Worm (Caenorhabditis elegans) whole organism, late embryonic: ENCODE results near the gene F34D10.3.

Source experiments
- C38D4.7 ChIP-seq: fragments of 200-800 bp; sonication (Bioruptor generic); optimal IDR thresholded peaks from 2 replicates; lab custom pipeline; 2018; ENCODE audit warnings: mild to moderate bottlenecking, missing genetic modification characterization, moderate library complexity, missing compliant biosample characterization
- K09A11.1 ChIP-seq: sonication (generic microtip); optimal IDR thresholded peaks from 2 replicates; lab custom pipeline; 2017; ENCODE audit warnings: antibody characterized with exemption, mild to moderate bottlenecking, missing genetic modification characterization, missing compliant biosample characterization; ENCODE audit not compliant: insufficient read depth
- T23F11.4 ChIP-seq: fragments of 200-800 bp; sonication (Bioruptor generic); optimal IDR thresholded peaks from 2 replicates; lab custom pipeline; 2018; ENCODE audit warnings: mild to moderate bottlenecking, missing genetic modification characterization, missing compliant biosample characterization
- Y22D7AL.16 ChIP-seq: sonication (generic microtip); optimal IDR thresholded peaks from 2 replicates; lab custom pipeline; 2016; ENCODE audit warnings: missing genetic modification characterization, missing compliant biosample characterization
- ama-1 ChIP-seq: fragments of 150-350 bp; optimal IDR thresholded peaks from 2 replicates; lab custom pipeline; 2014
- ceh-14 ChIP-seq: sonication (generic microtip); optimal IDR thresholded peaks from 2 replicates; lab custom pipeline; 2016; ENCODE audit warnings: missing genotype, missing genetic modification characterization, missing compliant biosample characterization
- ceh-22 ChIP-seq: sonication (generic microtip); optimal IDR thresholded peaks from 2 replicates; lab custom pipeline; 2017; ENCODE audit warnings: missing biosample characterization, missing genetic modification characterization
- ceh-24 ChIP-seq: sonication (generic microtip); optimal IDR thresholded peaks from 2 replicates; lab custom pipeline; 2016; ENCODE audit warnings: mild to moderate bottlenecking, missing genetic modification characterization, missing compliant biosample characterization
- ceh-30 ChIP-seq: fragments of 150-350 bp; optimal IDR thresholded peaks from 2 replicates; lab custom pipeline; 2014; ENCODE audit warnings: missing biosample characterization, missing genetic modification characterization
- ceh-31 ChIP-seq: sonication (generic microtip); optimal IDR thresholded peaks from 2 replicates; lab custom pipeline; 2016; ENCODE audit warnings: missing genetic modification characterization, missing compliant biosample characterization
- ceh-34 ChIP-seq: sonication (generic microtip); optimal IDR thresholded peaks from 2 replicates; lab custom pipeline; 2016; ENCODE audit warnings: mild to moderate bottlenecking, missing genetic modification characterization, missing compliant biosample characterization
- dve-1 ChIP-seq: sonication (generic microtip); optimal IDR thresholded peaks from 2 replicates; lab custom pipeline; 2017; ENCODE audit warnings: antibody characterized with exemption, mild to moderate bottlenecking, missing genetic modification characterization, missing compliant biosample characterization
- elt-2 ChIP-seq: sonication (generic microtip); optimal IDR thresholded peaks from 2 replicates; lab custom pipeline; 2016; ENCODE audit warnings: missing genetic modification reagents, missing genetic modification characterization, missing compliant biosample characterization
- elt-4 ChIP-seq: sonication (generic microtip); optimal IDR thresholded peaks from 2 replicates; lab custom pipeline; 2016; ENCODE audit warnings: missing genetic modification characterization, missing compliant biosample characterization
- eyg-1 ChIP-seq: sonication (generic microtip); optimal IDR thresholded peaks from 2 replicates; lab custom pipeline; 2016; ENCODE audit warnings: missing genotype, missing genetic modification characterization, missing compliant biosample characterization
- gmeb-2 ChIP-seq: sonication (generic microtip); optimal IDR thresholded peaks from 2 replicates; lab custom pipeline; 2016; ENCODE audit warnings: missing genetic modification characterization, inconsistent platforms, missing compliant biosample characterization
- hlh-15 ChIP-seq: sonication (generic microtip); optimal IDR thresholded peaks from 2 replicates; lab custom pipeline; 2016; ENCODE audit warnings: missing genetic modification characterization, missing compliant biosample characterization
- hlh-30 ChIP-seq: sonication (generic microtip); optimal IDR thresholded peaks from 2 replicates; lab custom pipeline; 2017; ENCODE audit warnings: antibody characterized with exemption, missing genetic modification characterization, missing compliant biosample characterization; ENCODE audit not compliant: insufficient read depth
- hlh-8 ChIP-seq: sonication (generic microtip); optimal IDR thresholded peaks from 2 replicates; lab custom pipeline; 2016; ENCODE audit warnings: missing genotype, missing genetic modification characterization, missing compliant biosample characterization
- lim-6 ChIP-seq: sonication (generic microtip); optimal IDR thresholded peaks from 2 replicates; lab custom pipeline; 2016; ENCODE audit warnings: missing genetic modification characterization, missing compliant biosample characterization
- lin-11 ChIP-seq: fragments of 200-800 bp; sonication (Bioruptor generic); optimal IDR thresholded peaks from 2 replicates; lab custom pipeline; 2018; ENCODE audit warnings: mild to moderate bottlenecking, missing genetic modification characterization, missing compliant biosample characterization
- madf-2 ChIP-seq: sonication (generic microtip); optimal IDR thresholded peaks from 2 replicates; lab custom pipeline; 2017; ENCODE audit warnings: missing genetic modification characterization, missing compliant biosample characterization
- mec-3 ChIP-seq: sonication (generic microtip); optimal IDR thresholded peaks from 2 replicates; lab custom pipeline; 2016; ENCODE audit warnings: borderline replicate concordance, missing genetic modification characterization, missing compliant biosample characterization
- nfya-1 ChIP-seq: sonication (generic microtip); optimal IDR thresholded peaks from 2 replicates; lab custom pipeline; 2017; ENCODE audit warnings: missing genetic modification characterization, mild to moderate bottlenecking, missing compliant biosample characterization, antibody characterized with exemption, moderate library complexity
- odd-2 ChIP-seq: sonication (generic microtip); optimal IDR thresholded peaks from 2 replicates; lab custom pipeline; 2017; ENCODE audit warnings: antibody characterized with exemption, mild to moderate bottlenecking, missing genetic modification characterization, missing compliant biosample characterization
- pag-3 ChIP-seq: sonication (generic microtip); optimal IDR thresholded peaks from 2 replicates; lab custom pipeline; 2016; ENCODE audit warnings: missing compliant biosample characterization, missing genetic modification characterization, borderline replicate concordance
- sox-4 ChIP-seq: sonication (generic microtip); optimal IDR thresholded peaks from 2 replicates; lab custom pipeline; 2017; ENCODE audit warnings: mild to moderate bottlenecking, missing genetic modification characterization, inconsistent platforms, missing compliant biosample characterization
- unc-55 ChIP-seq: sonication (generic microtip); optimal IDR thresholded peaks from 2 replicates; lab custom pipeline; 2017; ENCODE audit warnings: missing biosample characterization, missing genetic modification reagents, missing genetic modification characterization
- unc-86 ChIP-seq: sonication (generic microtip); optimal IDR thresholded peaks from 2 replicates; lab custom pipeline; 2016; ENCODE audit warnings: missing genetic modification characterization, missing compliant biosample characterization
- ztf-16 ChIP-seq: sonication (generic microtip); optimal IDR thresholded peaks from 2 replicates; lab custom pipeline; 2017; ENCODE audit warnings: missing genetic modification characterization, missing compliant biosample characterization

Gene F34D10.3

ce11 chrIII:3737742-3738141 lies 3.7 kb downstream of the F34D10.3 start:
- TF ChIP-seq ceh-22 (tag; lab: Kevin White, UChicago) = no peak

DNA sequence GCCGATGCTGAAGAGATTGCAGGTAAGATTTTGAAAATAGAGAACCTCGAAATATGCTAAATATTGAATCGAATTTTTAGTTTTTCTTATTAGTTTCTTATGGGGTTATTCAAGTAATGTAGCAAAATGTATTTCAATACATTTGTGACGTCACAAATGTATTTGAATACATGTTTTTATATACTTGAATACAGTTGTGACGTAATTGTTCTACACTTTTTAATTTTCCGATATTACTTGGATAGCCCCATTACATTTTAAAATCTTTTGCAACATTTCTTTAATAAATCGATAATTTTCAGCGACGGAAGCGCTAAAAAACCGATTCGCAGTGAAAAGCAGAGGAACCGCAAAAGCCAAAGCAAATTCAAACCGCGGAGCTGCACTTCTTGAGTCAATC lies 4.3 kb downstream of the F34D10.3 start:
- TF ChIP-seq hlh-30 (tag; lab: Kevin White, UChicago) (no peak), dve-1 (tag; lab: Kevin White, UChicago) (no peak)
- TF ChIP-seq, all 69 proteins: peak for 0

ce11 chrIII:3742090-3742489 lies 8.0 kb downstream of the F34D10.3 start:
- no peak for TF ChIP-seq ztf-16 (tag; lab: Kevin White, UChicago)
- TF ChIP-seq lin-11 = no peak

- TF ChIP-seq elt-2 (tag; lab: Kevin White, UChicago) = peak; percentile 91
- no peak for TF ChIP-seq unc-86 (tag; lab: Kevin White, UChicago)
- TF ChIP-seq ceh-31 (tag; lab: Kevin White, UChicago) = no peak
- no peak for TF ChIP-seq Y22D7AL.16 (tag; lab: Kevin White, UChicago)
- no peak for TF ChIP-seq T23F11.4 (GFP tag; lab: Kevin White, UChicago)
- no peak for TF ChIP-seq ceh-24 (tag; lab: Kevin White, UChicago)
- no peak for TF ChIP-seq sox-4 (tag; lab: Kevin White, UChicago)
- TF ChIP-seq ceh-30 (tag; lab: Kevin White, UChicago) = no peak
- no peak for TF ChIP-seq unc-55 (GFP tag; lab: Kevin White, UChicago)
Measured at ce11 chrIII:3743367-3743766, 9.3 kb downstream of the F34D10.3 start.

- TF ChIP-seq mec-3 (no peak), madf-2 (tag; lab: Kevin White, UChicago) (no peak), pag-3 (no peak), elt-2 (tag; lab: Kevin White, UChicago) (no peak), ceh-34 (tag; lab: Kevin White, UChicago) (no peak), odd-2 (tag; lab: Kevin White, UChicago) (no peak), lim-6 (tag; lab: Kevin White, UChicago) (no peak), hlh-15 (tag; lab: Kevin White, UChicago) (no peak), ceh-31 (tag; lab: Kevin White, UChicago) (no peak), gmeb-2 (tag; lab: Kevin White, UChicago) (no peak), elt-4 (tag; lab: Kevin White, UChicago) (no peak), ztf-16 (tag; lab: Kevin White, UChicago) (no peak), ceh-24 (tag; lab: Kevin White, UChicago) (no peak), unc-86 (tag; lab: Kevin White, UChicago) (no peak), unc-55 (GFP tag; lab: Kevin White, UChicago) (no peak), ceh-22 (tag; lab: Kevin White, UChicago) (no peak), eyg-1 (tag; lab: Kevin White, UChicago) (no peak)
Measured at ce11 chrIII:3745138-3745537, 11.1 kb downstream of the F34D10.3 start, which contains the start of gene lin-48. lin-48 (plus strand) TSS chrIII:3745438.

DNA sequence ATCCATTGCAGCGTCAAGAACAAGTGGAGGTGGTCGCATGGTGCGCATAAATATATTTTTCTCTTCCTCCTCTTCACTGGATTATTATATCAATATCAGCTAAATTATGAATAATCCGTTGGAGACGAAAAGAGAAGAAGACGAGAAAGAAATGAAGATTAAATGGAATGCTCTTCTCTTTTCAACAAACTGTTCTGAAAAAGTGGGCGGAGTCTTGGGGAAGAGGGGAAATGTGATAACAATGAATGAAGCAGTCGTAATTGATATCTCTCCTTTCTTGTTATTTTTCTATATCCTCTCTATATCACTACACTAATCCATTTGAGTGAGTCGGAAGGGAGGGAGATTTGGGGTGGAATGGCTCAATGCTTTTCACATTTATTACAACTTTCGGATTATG lies 25.3 kb downstream of the F34D10.3 start, which contains the start of gene arcp-1:
Gene arcp-1 (minus strand): TSS at position 101 of the 400 bp plus-strand sequence.
- TF ChIP-seq ceh-31 (tag; lab: Kevin White, UChicago) (no peak), nfya-1 (tag; lab: Kevin White, UChicago) (no peak), unc-55 (GFP tag; lab: Kevin White, UChicago) (no peak), ama-1 (lab: Kevin White, UChicago) (no peak), hlh-8 (tag; lab: Kevin White, UChicago) (no peak), odd-2 (tag; lab: Kevin White, UChicago) (no peak), K09A11.1 (no peak), ceh-14 (tag; lab: Kevin White, UChicago) (no peak), C38D4.7 (GFP tag; lab: Kevin White, UChicago) (no peak)
